Fruit fly (Drosophila melanogaster) whole organism, prepupa: Measurements from ENCODE around the gene Smg5.

Experiments
- Blimp-1 ChIP-seq: fragments of 200-800 bp; sonication (Bioruptor generic); optimal IDR thresholded peaks from 3 replicates; lab custom pipeline; 2017; ENCODE audit warnings: missing biosample characterization, missing genetic modification characterization, mild to moderate bottlenecking, moderate library complexity, missing genetic modification reagents
- CG11294 ChIP-seq: fragments of 200-800 bp; sonication (Bioruptor generic); IDR thresholded peaks from 2 replicates; pipeline ENCODE4 v1.3.6; 2022; ENCODE audit warnings: missing biosample characterization, missing genetic modification characterization
- CG6854 ChIP-seq: fragments of 200-800 bp; sonication (Bioruptor generic); optimal IDR thresholded peaks from 2 replicates; lab custom pipeline; 2017; ENCODE audit warnings: missing biosample characterization, mild to moderate bottlenecking, missing genetic modification characterization
- CG9139 ChIP-seq: fragments of 200-800 bp; sonication (Bioruptor generic); optimal IDR thresholded peaks from 3 replicates; lab custom pipeline; 2017; ENCODE audit warnings: missing biosample characterization, mild to moderate bottlenecking, missing genetic modification characterization
- Gug ChIP-seq: fragments of 200-800 bp; sonication (Bioruptor generic); IDR thresholded peaks from 2 replicates; pipeline ENCODE4 v1.3.6; 2022; ENCODE audit warnings: missing biosample characterization, missing genetic modification characterization
- Hr39 ChIP-seq: fragments of 200-800 bp; sonication (Bioruptor generic); optimal IDR thresholded peaks from 2 replicates; lab custom pipeline; 2016; ENCODE audit warnings: missing biosample characterization, missing genetic modification characterization
- Sox14 ChIP-seq: fragments of 200-800 bp; sonication (Bioruptor generic); optimal IDR thresholded peaks from 3 replicates; lab custom pipeline; 2016; ENCODE audit warnings: missing biosample characterization, missing genetic modification characterization
- Sox15 ChIP-seq: fragments of 200-800 bp; sonication (Bioruptor generic); optimal IDR thresholded peaks from 3 replicates; lab custom pipeline; 2016; ENCODE audit warnings: missing biosample characterization, missing genetic modification characterization
- achi ChIP-seq: fragments of 200-800 bp; sonication (Bioruptor generic); optimal IDR thresholded peaks from 3 replicates; lab custom pipeline; 2016; ENCODE audit warnings: missing biosample characterization, missing genetic modification characterization
- cyc ChIP-seq: fragments of 200-800 bp; sonication (Bioruptor generic); optimal IDR thresholded peaks from 3 replicates; lab custom pipeline; 2016; ENCODE audit warnings: missing biosample characterization, missing genetic modification characterization

- TF ChIP-seq Hr39 (GFP tag; lab: Kevin White, UChicago) (no peak), Blimp-1 (GFP tag; lab: Kevin White, UChicago) (no peak), cyc (no peak), CG6854 (GFP tag; lab: Kevin White, UChicago) (no peak), CG11294 (GFP tag; lab: Robert Waterston, UW) (peak; percentile 22; the same call in 1 of the 2 replicates), Gug (GFP tag; lab: Robert Waterston, UW) (no peak), Sox15 (GFP tag; lab: Kevin White, UChicago) (no peak), Sox14 (no peak), achi (GFP tag; lab: Kevin White, UChicago) (peak; percentile 18), CG9139 (GFP tag; lab: Kevin White, UChicago) (no peak)
These were observed 26.9 kb upstream of the Smg5 start, which contains the start of gene CG42711 for dm6 chr2L:13931318-13931717.
